Worm (Caenorhabditis elegans) whole organism, late embryonic: ENCODE measurements around the gene T12A7.9.

ENCODE experiments used
- C08G9.2 ChIP-seq: sonication (generic microtip); optimal IDR thresholded peaks from 2 replicates; lab custom pipeline; 2016; ENCODE audit warnings: mild to moderate bottlenecking, missing genetic modification characterization, moderate library complexity, missing compliant biosample characterization
- ama-1 ChIP-seq: fragments of 150-350 bp; optimal IDR thresholded peaks from 2 replicates; lab custom pipeline; 2014
- ceh-14 ChIP-seq: sonication (generic microtip); optimal IDR thresholded peaks from 2 replicates; lab custom pipeline; 2016; ENCODE audit warnings: missing genotype, missing genetic modification characterization, missing compliant biosample characterization
- ceh-6 ChIP-seq: fragments of 200-800 bp; sonication (Bioruptor generic); optimal IDR thresholded peaks from 2 replicates; lab custom pipeline; 2018; ENCODE audit warnings: mild to moderate bottlenecking, missing genetic modification characterization, missing compliant biosample characterization
- dve-1 ChIP-seq: sonication (generic microtip); optimal IDR thresholded peaks from 2 replicates; lab custom pipeline; 2017; ENCODE audit warnings: antibody characterized with exemption, mild to moderate bottlenecking, missing genetic modification characterization, missing compliant biosample characterization
- fkh-6 ChIP-seq: sonication (generic microtip); optimal IDR thresholded peaks from 2 replicates; lab custom pipeline; 2016; ENCODE audit warnings: missing genetic modification characterization, missing compliant biosample characterization
- nfya-1 ChIP-seq: sonication (generic microtip); optimal IDR thresholded peaks from 2 replicates; lab custom pipeline; 2017; ENCODE audit warnings: missing genetic modification characterization, mild to moderate bottlenecking, missing compliant biosample characterization, antibody characterized with exemption, moderate library complexity
- pha-4 ChIP-seq: fragments of 150-350 bp; optimal IDR thresholded peaks from 2 replicates; lab custom pipeline; 2018; ENCODE audit warnings: missing biosample characterization, missing genetic modification reagents, missing genetic modification characterization
- pqm-1 ChIP-seq: sonication (generic microtip); optimal IDR thresholded peaks from 2 replicates; lab custom pipeline; 2016; ENCODE audit warnings: missing genetic modification characterization, missing compliant biosample characterization
- syd-9 ChIP-seq: sonication (generic microtip); optimal IDR thresholded peaks from 2 replicates; lab custom pipeline; 2016; ENCODE audit warnings: mild to moderate bottlenecking, missing genetic modification characterization, moderate library complexity, missing compliant biosample characterization
- unc-3 ChIP-seq, 2 experiments: fragments of 200-800 bp in 1 of 2; sonication (Bioruptor generic) in 1 of 2; sonication (generic microtip) in 1 of 2; conservative IDR thresholded peaks in 1 of 2; optimal IDR thresholded peaks in 1 of 2; 2 replicates each; pipeline versions ENCODE4 v1.3.6 to Lab custom; 2016 to 2022; ENCODE audit warnings: missing compliant biosample characterization in 2 of 2, missing genetic modification characterization in 2 of 2, missing genetic modification reagents in 1 of 2

DNA sequence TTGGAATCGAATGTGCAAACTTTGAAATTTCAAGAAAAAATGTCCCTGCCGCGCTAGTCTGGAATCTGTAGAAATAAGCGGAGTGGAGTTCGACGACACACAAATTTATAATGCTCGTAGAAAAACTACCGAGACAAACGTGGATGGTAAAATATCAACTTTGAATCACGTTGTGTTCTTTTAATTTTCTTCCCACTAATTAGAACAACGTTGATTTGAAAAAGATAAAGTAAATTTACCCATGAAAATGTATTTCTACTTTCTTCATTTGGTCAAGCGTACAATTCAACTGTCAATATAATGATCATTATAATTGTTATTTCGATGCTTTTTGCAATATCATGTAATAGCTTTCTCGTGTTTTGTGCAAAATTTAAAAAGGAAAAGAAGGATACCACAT, 13.4 kb downstream of the T12A7.9 start, which contains the start of gene K01A6.5:
- TF ChIP-seq C08G9.2 (tag; lab: Kevin White, UChicago) (no peak), ama-1 (lab: Kevin White, UChicago) (no peak), ceh-14 (tag; lab: Kevin White, UChicago) (no peak), pqm-1 (tag; lab: Kevin White, UChicago) (no peak), nfya-1 (no peak), fkh-6 (tag; lab: Kevin White, UChicago) (no peak), dve-1 (tag; lab: Kevin White, UChicago) (no peak), pha-4 (tag; lab: Kevin White, UChicago) (no peak), ceh-6 (GFP tag; lab: Kevin White, UChicago) (no peak), syd-9 (no peak), unc-3 (GFP tag; conservative IDR thresholded peaks at IDR 0.05; lab: Robert Waterston, UW) (no peak), unc-3 (tag; optimal IDR thresholded peaks at IDR 0.05; lab: Kevin White, UChicago) (no peak)
